Fruit fly (Drosophila melanogaster) S2 (cell line): ENCODE measurements around the gene CG43400.

Experiments used
- CG8478 ChIP-seq: fragments of >200 bp; optimal IDR thresholded peaks from 2 replicates; lab custom pipeline; 2018
- CTCF ChIP-seq, 2 experiments: fragments of >200 bp; optimal IDR thresholded peaks; 2 replicates each; lab custom pipeline; 2018

- no peak for TF ChIP-seq CG8478
- no peak for TF ChIP-seq CTCF (optimal IDR thresholded peaks at IDR 0.05; lab: Kevin White, UChicago)
Observed at dm6 chr2L:8534118-8534514, 43.6 kb downstream of the CG43400 start.
